Worm (Caenorhabditis elegans) whole organism, L4 larva: Measurements from ENCODE around the gene act-2.

Source experiments
- D1046.2 ChIP-seq: fragments of 200-800 bp; sonication (Bioruptor generic); IDR thresholded peaks from 2 replicates; pipeline ENCODE4 v1.3.6; 2022; ENCODE audit warnings: missing genetic modification characterization, missing compliant biosample characterization
- F26F4.8 ChIP-seq: fragments of 200-800 bp; sonication (Bioruptor generic); conservative IDR thresholded peaks from 2 replicates; pipeline ENCODE4 v1.3.6; 2022; ENCODE audit warnings: missing genetic modification characterization, missing compliant biosample characterization
- F37D6.2 ChIP-seq: sonication (generic microtip); optimal IDR thresholded peaks from 2 replicates; lab custom pipeline; 2016; ENCODE audit warnings: mild to moderate bottlenecking, missing genetic modification characterization, missing compliant biosample characterization
- F49E8.2 ChIP-seq: sonication (generic microtip); optimal IDR thresholded peaks from 2 replicates; lab custom pipeline; 2016; ENCODE audit warnings: missing compliant biosample characterization, mild to moderate bottlenecking, missing genetic modification characterization, borderline replicate concordance
- T20F7.1 ChIP-seq: fragments of 200-800 bp; sonication (Bioruptor generic); optimal IDR thresholded peaks from 2 replicates; lab custom pipeline; 2018; ENCODE audit warnings: mild to moderate bottlenecking, missing genetic modification characterization, missing compliant biosample characterization
- T26A8.4 ChIP-seq: fragments of 200-800 bp; sonication (Bioruptor generic); IDR thresholded peaks from 2 replicates; pipeline ENCODE4 v1.3.6; 2022; ENCODE audit warnings: missing genetic modification characterization, missing compliant biosample characterization
- Y105C5A.15 ChIP-seq: fragments of 200-800 bp; sonication (Bioruptor generic); IDR thresholded peaks from 2 replicates; pipeline ENCODE4 v1.3.6; 2022; ENCODE audit warnings: missing genetic modification characterization, missing compliant biosample characterization
- Y5F2A.4 ChIP-seq: fragments of 200-800 bp; sonication (Bioruptor generic); optimal IDR thresholded peaks from 2 replicates; lab custom pipeline; 2018; ENCODE audit warnings: mild to moderate bottlenecking, missing genetic modification characterization, missing compliant biosample characterization
- ZK337.2 ChIP-seq: fragments of 200-800 bp; sonication (Bioruptor generic); IDR thresholded peaks from 2 replicates; pipeline ENCODE4 v1.3.6; 2022; ENCODE audit warnings: missing genetic modification reagents, missing genetic modification characterization, missing compliant biosample characterization
- aha-1 ChIP-seq: fragments of 150-350 bp; peaks from one replicate; lab custom pipeline; 2014; ENCODE audit warnings: missing biosample characterization, missing genetic modification characterization
- arid-1 ChIP-seq: fragments of 200-800 bp; sonication (Bioruptor generic); conservative IDR thresholded peaks from 2 replicates; pipeline ENCODE4 v1.3.6; 2022; ENCODE audit warnings: missing genetic modification reagents, missing genetic modification characterization, missing compliant biosample characterization
- attf-4 ChIP-seq: sonication (generic microtip); optimal IDR thresholded peaks from 3 replicates; lab custom pipeline; 2017; ENCODE audit warnings: missing biosample characterization, missing genetic modification characterization
- ceh-20 ChIP-seq: fragments of 200-800 bp; sonication (Bioruptor generic); IDR thresholded peaks from 2 replicates; pipeline ENCODE4 v1.3.6; 2022; ENCODE audit warnings: missing genetic modification reagents, missing genetic modification characterization, missing compliant biosample characterization
- ceh-32 ChIP-seq: sonication (generic microtip); optimal IDR thresholded peaks from 2 replicates; lab custom pipeline; 2016; ENCODE audit warnings: mild to moderate bottlenecking, missing genetic modification characterization, missing compliant biosample characterization; ENCODE audit not compliant: poor library complexity
- ces-1 ChIP-seq: fragments of 150-350 bp; sonication (generic microtip); optimal IDR thresholded peaks from 4 replicates; lab custom pipeline; 2014; ENCODE audit warnings: missing biosample characterization, missing genetic modification reagents, missing genetic modification characterization
- daf-12 ChIP-seq: fragments of 150-350 bp; optimal IDR thresholded peaks from 2 replicates; lab custom pipeline; 2014; ENCODE audit warnings: missing biosample characterization, missing genetic modification reagents, missing genetic modification characterization
- daf-8 ChIP-seq: fragments of 200-800 bp; sonication (Bioruptor generic); IDR thresholded peaks from 2 replicates; pipeline ENCODE4 v1.3.6; 2022; ENCODE audit warnings: missing genetic modification characterization, missing compliant biosample characterization
- dve-1 ChIP-seq: sonication (generic microtip); optimal IDR thresholded peaks from 2 replicates; lab custom pipeline; 2017; ENCODE audit warnings: antibody characterized with exemption, mild to moderate bottlenecking, missing genetic modification characterization, missing compliant biosample characterization; ENCODE audit not compliant: insufficient read depth
- egl-27 ChIP-seq: sonication (generic microtip); optimal IDR thresholded peaks from 3 replicates; lab custom pipeline; 2017; ENCODE audit warnings: missing biosample characterization, missing genetic modification reagents, missing genetic modification characterization
- hlh-30 ChIP-seq: sonication (generic microtip); optimal IDR thresholded peaks from 2 replicates; lab custom pipeline; 2017; ENCODE audit warnings: antibody characterized with exemption, mild to moderate bottlenecking, missing genetic modification characterization, missing compliant biosample characterization; ENCODE audit not compliant: insufficient read depth
- hmg-1.1 ChIP-seq: fragments of 200-800 bp; sonication (Bioruptor generic); IDR thresholded peaks from 2 replicates; pipeline ENCODE4 v1.3.6; 2022; ENCODE audit warnings: missing genetic modification reagents, missing genetic modification characterization, missing compliant biosample characterization
- lin-15B ChIP-seq: fragments of 150-350 bp; sonication (generic microtip); optimal IDR thresholded peaks from 3 replicates; lab custom pipeline; 2014; ENCODE audit warnings: missing biosample characterization, missing genetic modification characterization
- lin-39 ChIP-seq: fragments of 150-350 bp; optimal IDR thresholded peaks from 2 replicates; lab custom pipeline; 2014; ENCODE audit warnings: missing biosample characterization, missing genetic modification reagents, missing genetic modification characterization
- lsy-2 ChIP-seq, 2 experiments: fragments of 150-350 bp in 1 of 2; sonication (generic microtip) in 1 of 2; optimal IDR thresholded peaks; 2 replicates each; lab custom pipeline; 2014 to 2017; ENCODE audit warnings: missing biosample characterization in 2 of 2, missing genetic modification characterization in 2 of 2
- mdl-1 ChIP-seq, 2 experiments: fragments of 150-350 bp in 1 of 2; sonication (generic microtip) in 1 of 2; optimal IDR thresholded peaks; 2 replicates each; lab custom pipeline; 2014 to 2017; ENCODE audit warnings: missing biosample characterization in 2 of 2, missing genetic modification characterization in 2 of 2
- mdt-29 ChIP-seq: fragments of 200-800 bp; sonication (Bioruptor generic); IDR thresholded peaks from 2 replicates; pipeline ENCODE4 v1.3.6; 2022; ENCODE audit warnings: missing genetic modification reagents, missing genetic modification characterization, missing compliant biosample characterization
- mep-1 ChIP-seq: fragments of 150-350 bp; sonication (generic microtip); optimal IDR thresholded peaks from 3 replicates; lab custom pipeline; 2014; ENCODE audit warnings: missing biosample characterization, missing genetic modification characterization
- mes-2 ChIP-seq: sonication (generic microtip); optimal IDR thresholded peaks from 2 replicates; lab custom pipeline; 2016; ENCODE audit warnings: missing genotype, mild to moderate bottlenecking, missing genetic modification characterization, missing compliant biosample characterization; ENCODE audit not compliant: poor library complexity, severe bottlenecking
- mxl-2 ChIP-seq: fragments of 200-800 bp; sonication (Bioruptor generic); conservative IDR thresholded peaks from 2 replicates; pipeline ENCODE4 v1.3.6; 2022; ENCODE audit warnings: missing genetic modification reagents, missing genetic modification characterization, missing compliant biosample characterization
- mxl-3 ChIP-seq: fragments of 200-800 bp; sonication (Bioruptor generic); optimal IDR thresholded peaks from 2 replicates; lab custom pipeline; 2018; ENCODE audit warnings: mild to moderate bottlenecking, missing genetic modification characterization, missing compliant biosample characterization
- nhr-111 ChIP-seq: fragments of 200-800 bp; sonication (Bioruptor generic); optimal IDR thresholded peaks from 2 replicates; lab custom pipeline; 2018; ENCODE audit warnings: mild to moderate bottlenecking, missing genetic modification characterization, missing compliant biosample characterization
- nhr-41 ChIP-seq: fragments of 200-800 bp; sonication (Bioruptor generic); IDR thresholded peaks from 2 replicates; pipeline ENCODE4 v1.3.6; 2022; ENCODE audit warnings: missing genetic modification reagents, missing genetic modification characterization, missing compliant biosample characterization
- nhr-42 ChIP-seq: fragments of 200-800 bp; sonication (Bioruptor generic); IDR thresholded peaks from 2 replicates; pipeline ENCODE4 v1.3.6; 2022; ENCODE audit warnings: missing genetic modification characterization, missing compliant biosample characterization
- nhr-48 ChIP-seq: sonication (generic microtip); optimal IDR thresholded peaks from 2 replicates; lab custom pipeline; 2016; ENCODE audit warnings: mild to moderate bottlenecking, missing genetic modification characterization, missing compliant biosample characterization
- nhr-76 ChIP-seq: fragments of 150-350 bp; optimal IDR thresholded peaks from 2 replicates; lab custom pipeline; 2014; ENCODE audit warnings: missing biosample characterization, missing genetic modification characterization
- nhr-77 ChIP-seq: fragments of 150-350 bp; optimal IDR thresholded peaks from 2 replicates; lab custom pipeline; 2014; ENCODE audit warnings: missing biosample characterization, missing genetic modification characterization
- pqm-1 ChIP-seq: sonication (generic microtip); optimal IDR thresholded peaks from 2 replicates; lab custom pipeline; 2017; ENCODE audit warnings: missing biosample characterization, missing genetic modification characterization
- rbr-2 ChIP-seq: sonication (generic microtip); optimal IDR thresholded peaks from 2 replicates; lab custom pipeline; 2016; ENCODE audit warnings: missing genotype, missing genetic modification characterization, missing compliant biosample characterization
- sdz-12 ChIP-seq: fragments of 200-800 bp; sonication (Bioruptor generic); optimal IDR thresholded peaks from 2 replicates; lab custom pipeline; 2018; ENCODE audit warnings: mild to moderate bottlenecking, missing genetic modification characterization, missing compliant biosample characterization
- skn-1 ChIP-seq: fragments of 150-350 bp; optimal IDR thresholded peaks from 2 replicates; lab custom pipeline; 2014; ENCODE audit warnings: missing biosample characterization, missing genetic modification characterization
- unc-62 ChIP-seq, 3 experiments: fragments of 150-350 bp in 1 of 3; sonication (generic microtip); optimal IDR thresholded peaks in 2 of 3; peaks in 1 of 3; 1 replicate in 1 of 3; 2 replicates in 2 of 3; lab custom pipeline; 2014 to 2017; ENCODE audit warnings: missing biosample characterization in 3 of 3, missing genetic modification characterization in 3 of 3, missing genetic modification reagents in 3 of 3, missing genotype in 1 of 3
- ztf-11 ChIP-seq: fragments of 150-350 bp; optimal IDR thresholded peaks from 2 replicates; lab custom pipeline; 2014; ENCODE audit warnings: missing biosample characterization, missing genetic modification characterization

act-2 gene

DNA sequence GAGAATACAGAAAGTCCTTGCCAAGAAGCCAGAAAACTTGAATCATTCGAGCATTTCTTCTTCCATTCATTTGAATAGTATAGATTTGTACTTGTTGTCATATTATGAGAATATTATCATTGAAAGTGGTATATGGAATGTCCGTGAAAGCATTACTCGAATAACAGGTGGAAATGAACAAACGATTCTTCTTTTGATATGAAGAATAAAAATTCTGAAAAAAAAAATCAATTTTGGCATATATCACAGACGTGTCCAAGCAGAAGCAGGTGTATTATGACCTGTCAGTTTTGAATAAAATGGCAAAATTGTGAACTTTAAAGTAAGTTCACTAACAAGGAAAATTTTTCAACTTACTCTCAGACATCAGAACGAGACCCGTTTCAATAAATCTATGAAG lies 20.9 kb downstream of the act-2 start, which contains the start of gene srh-75:
Gene srh-75, minus strand, starts transcription at position 101 of the 400 bp plus-strand sequence.
- TF ChIP-seq Y5F2A.4 (no peak), unc-62 (GFP tag; optimal IDR thresholded peaks at IDR 0.05 in 1 of 2; lab: Kevin White, UChicago) (peak in 1 of 2 experiments; percentile 78), unc-62 (tag; optimal IDR thresholded peaks at IDR 0.05; lab: Kevin White, UChicago) (no peak)

ce11 chrV:11056484-11056883 lies 21.5 kb downstream of the act-2 start:
- TF ChIP-seq aha-1 (tag; lab: Kevin White, UChicago) (peak; percentile 92), F37D6.2 (tag; lab: Kevin White, UChicago) (no peak), daf-12 (tag; lab: Kevin White, UChicago) (no peak), mep-1 (tag; lab: Kevin White, UChicago) (no peak)

ce11 chrV:11053827-11054226 lies 24.1 kb downstream of the act-2 start, which contains the start of gene T04C12.7:
T04C12.7 (plus strand) TSS chrV:11054127.
- peak in 1 of 2 experiments; percentile 58 for TF ChIP-seq unc-62 (GFP tag; optimal IDR thresholded peaks at IDR 0.05 in 1 of 2; lab: Kevin White, UChicago)
- no peak for TF ChIP-seq unc-62 (tag; optimal IDR thresholded peaks at IDR 0.05; lab: Kevin White, UChicago)
- no peak for TF ChIP-seq F26F4.8 (GFP tag; lab: Robert Waterston, UW)
- TF ChIP-seq ztf-11: no peak
- no peak for TF ChIP-seq nhr-48 (tag; lab: Kevin White, UChicago)
- TF ChIP-seq Y105C5A.15: no peak

DNA sequence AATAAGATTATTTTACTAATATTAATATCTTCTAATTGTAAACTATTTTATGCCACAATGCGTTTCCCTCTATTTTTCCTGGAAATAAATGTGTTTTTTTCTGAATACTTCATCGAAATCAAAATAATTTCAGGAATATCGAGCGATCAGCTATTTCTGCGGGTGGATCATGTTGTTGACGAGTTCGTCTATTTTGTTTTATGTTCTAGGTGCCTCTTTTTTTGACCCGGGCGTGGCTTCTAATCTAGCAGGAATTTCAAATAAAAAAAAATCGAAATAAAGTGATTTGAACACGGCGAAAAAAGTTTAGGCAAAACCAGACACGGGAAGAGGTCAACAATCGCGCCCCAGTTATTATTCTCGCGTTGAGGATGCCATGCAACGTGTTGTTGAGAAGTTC lies 26.0 kb downstream of the act-2 start, which contains the start of gene T04C12.33:
Gene T04C12.33, plus strand, starts transcription at position 301 of the 400 bp plus-strand sequence.
- peak; percentile 88 for TF ChIP-seq aha-1 (tag; lab: Kevin White, UChicago)
- no peak for TF ChIP-seq egl-27 (tag; lab: Kevin White, UChicago)
- TF ChIP-seq T26A8.4 (GFP tag; lab: Robert Waterston, UW): no peak
- TF ChIP-seq, all 104 proteins: peak for 1

DNA sequence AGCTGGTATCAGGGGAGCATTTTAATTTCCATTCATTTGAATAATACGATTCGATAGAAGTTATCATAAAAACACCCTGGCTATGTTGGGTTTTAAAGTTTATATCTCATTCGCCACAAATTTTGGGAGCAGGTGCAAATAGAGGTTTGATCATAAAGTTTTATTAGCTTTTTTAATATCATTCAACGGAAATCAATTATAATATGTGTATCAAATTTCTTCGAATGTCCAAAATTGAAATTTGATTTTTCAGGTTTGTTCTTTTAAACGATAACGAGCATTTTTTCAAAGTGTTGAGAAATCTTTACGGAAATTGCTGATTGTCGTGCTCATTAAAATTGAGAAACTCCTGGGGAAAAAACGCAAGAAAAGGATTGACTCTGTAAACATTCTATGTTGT lies 29.3 kb downstream of the act-2 start, which contains the start of gene srh-74:
Gene srh-74, minus strand, starts transcription at position 101 of the 400 bp plus-strand sequence.
- TF ChIP-seq T20F7.1: no peak
- no peak for TF ChIP-seq attf-4 (tag; lab: Kevin White, UChicago)
- TF ChIP-seq ces-1: no peak
- no peak for TF ChIP-seq D1046.2 (GFP tag; lab: Robert Waterston, UW)
- TF ChIP-seq hmg-1.1 (GFP tag; lab: Robert Waterston, UW): no peak
- TF ChIP-seq daf-12 (tag; lab: Kevin White, UChicago): no peak
- no peak for TF ChIP-seq skn-1 (tag; lab: Kevin White, UChicago)
- TF ChIP-seq mes-2: no peak
- no peak for TF ChIP-seq F49E8.2 (tag; lab: Kevin White, UChicago)
- TF ChIP-seq hlh-30 (tag; lab: Kevin White, UChicago): no peak
- TF ChIP-seq nhr-111: no peak
- TF ChIP-seq nhr-76 (tag; lab: Kevin White, UChicago): no peak
- no peak for TF ChIP-seq mxl-3 (GFP tag; lab: Kevin White, UChicago)
- no peak for TF ChIP-seq ZK337.2 (GFP tag; lab: Robert Waterston, UW)
- TF ChIP-seq ceh-20 (GFP tag; lab: Robert Waterston, UW): no peak

ce11 chrV:11046730-11047129 lies 31.2 kb downstream of the act-2 start, which contains the start of gene dhs-18:
dhs-18 (minus strand) TSS chrV:11046833.
- TF ChIP-seq rbr-2 (tag; lab: Kevin White, UChicago) (no peak), mxl-2 (no peak), daf-8 (GFP tag; lab: Robert Waterston, UW) (no peak), hlh-30 (tag; lab: Kevin White, UChicago) (peak; percentile 23), nhr-42 (GFP tag; lab: Robert Waterston, UW) (no peak), arid-1 (GFP tag; lab: Robert Waterston, UW) (no peak), lsy-2 (tag; optimal IDR thresholded peaks at IDR 0.05; lab: Kevin White, UChicago) (no peak), sdz-12 (GFP tag; lab: Kevin White, UChicago) (no peak), dve-1 (tag; lab: Kevin White, UChicago) (peak; percentile 9), lin-39 (tag; lab: Kevin White, UChicago) (no peak), ceh-32 (tag; lab: Kevin White, UChicago) (no peak), pqm-1 (tag; lab: Kevin White, UChicago) (peak; percentile 42), nhr-41 (no peak), mdt-29 (GFP tag; lab: Robert Waterston, UW) (no peak), nhr-77 (peak; percentile 67), lin-15B (tag; lab: Kevin White, UChicago) (no peak), mdl-1 (tag; optimal IDR thresholded peaks at IDR 0.05; lab: Kevin White, UChicago) (peak in 1 of 2 experiments; percentile 53)
